Fruit fly (Drosophila melanogaster): ENCODE results near the gene CG33511.

dm6 chr2L:21073818-21074217 is 8.5 kb downstream of the CG33511 start:
- TF ChIP-seq CTCF (optimal IDR thresholded peaks at IDR 0.05) (no peak), CG8478 (optimal IDR thresholded peaks at IDR 0.05) (no peak)
